Fruit fly (Drosophila melanogaster) whole organism, wandering third instar larva: Measurements from ENCODE around the gene Obp28a.

Source experiments
- CG9705 ChIP-seq: fragments of 200-800 bp; sonication (Bioruptor generic); optimal IDR thresholded peaks from 2 replicates; lab custom pipeline; 2018; ENCODE audit warnings: missing biosample characterization, mild to moderate bottlenecking, missing genetic modification characterization
- Rel ChIP-seq, 2 experiments: fragments of 200-800 bp; sonication (Bioruptor generic) in 1 of 2; optimal IDR thresholded peaks; 2 replicates in 1 of 2; 3 replicates in 1 of 2; lab custom pipeline; 2016 to 2019; ENCODE audit warnings: mild to moderate bottlenecking in 2 of 2, missing biosample characterization in 2 of 2, missing genetic modification characterization in 2 of 2, moderate library complexity in 1 of 2
- h ChIP-seq: fragments of 200-800 bp; sonication (Bioruptor generic); optimal IDR thresholded peaks from 3 replicates; lab custom pipeline; 2016; ENCODE audit warnings: missing biosample characterization, mild to moderate bottlenecking, missing genetic modification characterization
- lola ChIP-seq: fragments of >200 bp; optimal IDR thresholded peaks from 2 replicates; lab custom pipeline; 2017; ENCODE audit warnings: missing biosample characterization, missing genetic modification characterization
- pan ChIP-seq: fragments of >200 bp; optimal IDR thresholded peaks from 2 replicates; lab custom pipeline; 2017
- psq ChIP-seq: fragments of 200-800 bp; sonication (Bioruptor generic); optimal IDR thresholded peaks from 3 replicates; lab custom pipeline; 2017; ENCODE audit warnings: missing biosample characterization, mild to moderate bottlenecking, missing genetic modification characterization, moderate library complexity
- woc ChIP-seq: sonication (Bioruptor generic); optimal IDR thresholded peaks from 2 replicates; lab custom pipeline; 2016; ENCODE audit warnings: missing biosample characterization, mild to moderate bottlenecking, missing genetic modification characterization

DNA sequence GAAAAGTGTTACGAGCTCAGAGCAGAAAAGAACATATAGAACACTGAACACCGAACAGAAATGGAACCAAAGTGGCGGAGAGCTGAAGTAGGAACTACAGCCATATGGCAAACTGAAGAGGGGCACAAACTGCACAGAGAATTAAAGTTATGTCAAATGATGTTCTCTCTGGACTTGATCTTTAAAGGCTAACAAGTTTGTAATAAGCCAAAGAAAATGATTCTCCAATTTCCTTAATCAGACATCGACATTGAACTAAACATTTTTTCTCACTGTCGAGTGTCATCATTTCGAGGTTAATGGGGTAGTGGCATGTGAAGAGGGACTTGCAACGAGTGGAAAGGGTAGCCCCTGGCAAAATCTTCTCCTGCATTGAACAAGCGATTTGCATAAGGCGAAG is 6.6 kb upstream of the Obp28a start:
- TF ChIP-seq pan (lab: Kevin White, UChicago): no peak
- TF ChIP-seq h: peak; percentile 61
- TF ChIP-seq Rel (GFP tag; optimal IDR thresholded peaks at IDR 0.05; lab: Kevin White, UChicago): no peak
- TF ChIP-seq Rel (tag; optimal IDR thresholded peaks at IDR 0.05; lab: Kevin White, UChicago): no peak
- TF ChIP-seq woc (GFP tag; lab: Kevin White, UChicago): peak; percentile 38
- TF ChIP-seq CG9705: no peak
- peak; percentile 50 for TF ChIP-seq psq
- no peak for TF ChIP-seq lola (GFP tag; lab: Kevin White, UChicago)
